Worm (Caenorhabditis elegans): ENCODE measurements around the gene egl-23.
A peak's percentile ranks its signal among the peaks of the same experiment; 100 is the strongest.

Gene egl-23

ce11 chrIV:14033752-14034570 lies 45.1 kb downstream of the egl-23 start (continued):
- TF ChIP-seq sox-4 (tag; optimal IDR thresholded peaks at IDR 0.05) (peak; percentile 93), Y22D7AL.16 (tag; optimal IDR thresholded peaks at IDR 0.05) (peak; percentile 95), ahr-1 (tag; optimal IDR thresholded peaks at IDR 0.05) (peak; percentile 60), pqm-1 (tag; optimal IDR thresholded peaks at IDR 0.05) (peak; percentile 59), rnt-1 (tag; optimal IDR thresholded peaks at IDR 0.05) (peak; percentile 81), unc-55 (GFP tag; optimal IDR thresholded peaks at IDR 0.05) (peak; percentile 29), ceh-22 (tag; optimal IDR thresholded peaks at IDR 0.05) (peak; percentile 95), odd-2 (tag; optimal IDR thresholded peaks at IDR 0.05) (peak; percentile 73), pha-4 (tag; optimal IDR thresholded peaks at IDR 0.05) (no peak), dmd-4 (tag; optimal IDR thresholded peaks at IDR 0.05; ENCODE audit: borderline replicate concordance) (peak; percentile 77), pat-9 (tag; optimal IDR thresholded peaks at IDR 0.05) (peak; percentile 96), lin-11 (tag; optimal IDR thresholded peaks at IDR 0.05) (peak; percentile 89), npax-4 (tag; optimal IDR thresholded peaks at IDR 0.05) (peak; percentile 81), ceh-2 (tag; optimal IDR thresholded peaks at IDR 0.05) (peak; percentile 68), pag-3 (tag; optimal IDR thresholded peaks at IDR 0.05; ENCODE audit: borderline replicate concordance) (peak; percentile 70), C38D4.7 (GFP tag; optimal IDR thresholded peaks at IDR 0.05) (peak; percentile 95), elt-2 (tag; optimal IDR thresholded peaks at IDR 0.05) (peak; percentile 95), nhr-232 (tag; optimal IDR thresholded peaks at IDR 0.05) (peak; percentile 81), madf-2 (tag; optimal IDR thresholded peaks at IDR 0.05) (peak; percentile 88)

- TF ChIP-seq fkh-10 (GFP tag; optimal IDR thresholded peaks at IDR 0.05), result no peak
- TF ChIP-seq ceh-48 (tag; optimal IDR thresholded peaks at IDR 0.05), result peak; percentile 46
Observed at ce11 chrIV:14034571-14034954, 45.7 kb downstream of the egl-23 start.

- no peak for TF ChIP-seq sox-2 (GFP tag; IDR thresholded peaks at IDR 0.05)
- no peak for TF ChIP-seq hlh-13 (GFP tag; optimal IDR thresholded peaks at IDR 0.05)
- no peak for TF ChIP-seq ceh-14 (tag; optimal IDR thresholded peaks at IDR 0.05)
- TF ChIP-seq syd-9 (tag; optimal IDR thresholded peaks at IDR 0.05), result no peak
- TF ChIP-seq nfya-1 (tag; optimal IDR thresholded peaks at IDR 0.05), result no peak
- TF ChIP-seq unc-42 (tag; optimal IDR thresholded peaks at IDR 0.05), result no peak
Observed at ce11 chrIV:14043680-14044079, 54.8 kb downstream of the egl-23 start, which contains the start of gene Y37A1B.7. TSS of gene Y37A1B.7 (minus strand) at chrIV:14043780.

DNA sequence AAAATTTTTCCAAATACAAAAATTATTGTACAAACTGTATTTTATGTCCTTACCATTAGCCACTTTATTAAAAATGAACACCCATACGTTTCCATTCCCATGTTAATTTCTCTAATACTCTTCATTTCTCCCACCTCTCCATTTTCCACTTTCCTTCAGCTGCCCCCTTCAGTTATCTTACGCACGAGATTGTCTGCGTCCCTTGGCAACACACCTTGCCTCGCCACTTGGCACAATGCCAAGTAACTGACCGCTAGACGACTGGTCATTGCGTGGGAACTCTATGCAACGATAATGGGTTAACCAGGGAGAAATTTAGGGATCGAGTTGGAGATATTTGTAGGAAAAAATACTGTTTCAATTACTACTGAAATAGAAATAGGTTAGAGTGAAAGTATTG lies 57.9 kb downstream of the egl-23 start:
- TF ChIP-seq fkh-6 (tag; optimal IDR thresholded peaks at IDR 0.05), result no peak
- TF ChIP-seq C08G9.2 (tag; optimal IDR thresholded peaks at IDR 0.05), result no peak
- no peak for TF ChIP-seq rnt-1 (tag; optimal IDR thresholded peaks at IDR 0.05)
- peak; percentile 45 for TF ChIP-seq tbx-2 (tag; optimal IDR thresholded peaks at IDR 0.05)
- peak; percentile 51 for TF ChIP-seq hlh-30 (tag; optimal IDR thresholded peaks at IDR 0.05; ENCODE audit: insufficient read depth)
- no peak for TF ChIP-seq ceh-45 (GFP tag; IDR thresholded peaks at IDR 0.05)
- no peak for TF ChIP-seq hlh-6 (tag; optimal IDR thresholded peaks at IDR 0.05)
- no peak for TF ChIP-seq fkh-10 (GFP tag; optimal IDR thresholded peaks at IDR 0.05)
- TF ChIP-seq madf-2 (tag; optimal IDR thresholded peaks at IDR 0.05), result no peak
- no peak for TF ChIP-seq dve-1 (tag; optimal IDR thresholded peaks at IDR 0.05)
- no peak for TF ChIP-seq ztf-16 (tag; optimal IDR thresholded peaks at IDR 0.05)
- no peak for TF ChIP-seq ama-1 (optimal IDR thresholded peaks at IDR 0.05)

Measured in whole organism, late embryonic.